Worm (Caenorhabditis elegans): ENCODE measurements around the gene H10D18.1.
A peak's percentile ranks its signal among the peaks of the same experiment; 100 is the strongest.

H10D18.1 gene

DNA sequence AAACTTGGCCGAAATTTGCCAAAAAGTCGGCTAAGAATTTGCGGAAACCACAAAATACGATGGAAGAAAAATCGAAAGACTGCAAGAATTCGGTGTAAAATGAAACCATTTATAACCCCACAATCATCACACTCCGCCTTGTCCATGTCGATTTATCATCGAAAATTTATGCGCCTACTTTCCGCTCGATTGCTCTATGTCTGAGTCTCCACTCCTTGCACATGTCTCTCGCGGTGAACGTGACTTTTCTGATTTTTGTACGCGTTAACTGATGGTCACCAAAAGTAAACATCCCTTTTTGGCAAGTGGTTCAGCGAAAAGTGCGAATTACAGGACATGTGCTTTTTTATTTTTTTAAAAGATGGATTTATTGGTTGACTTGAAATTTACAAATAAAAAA is 38.1 kb upstream of the H10D18.1 start (continued):
- no peak for TF ChIP-seq aly-2 (tag; optimal IDR thresholded peaks at IDR 0.05)
- TF ChIP-seq nhr-111 (GFP tag; optimal IDR thresholded peaks at IDR 0.05): no peak
- TF ChIP-seq hlh-30 (tag; optimal IDR thresholded peaks at IDR 0.05; ENCODE audit: insufficient read depth): peak; percentile 58
- no peak for TF ChIP-seq ceh-28 (tag; optimal IDR thresholded peaks at IDR 0.05)
- peak; percentile 72 for TF ChIP-seq hlh-11 (tag; optimal IDR thresholded peaks at IDR 0.05)
- no peak for TF ChIP-seq snpc-1.2 (GFP tag; IDR thresholded peaks at IDR 0.05)
- no peak for TF ChIP-seq mes-2 (tag; optimal IDR thresholded peaks at IDR 0.05; ENCODE audit: poor library complexity, severe bottlenecking)
- TF ChIP-seq zfp-2 (tag; optimal IDR thresholded peaks at IDR 0.05): no peak
- no peak for TF ChIP-seq T20F7.1 (GFP tag; optimal IDR thresholded peaks at IDR 0.05)
- TF ChIP-seq spr-3 (GFP tag; optimal IDR thresholded peaks at IDR 0.05): no peak
- TF ChIP-seq mxl-3 (GFP tag; optimal IDR thresholded peaks at IDR 0.05): no peak
- no peak for TF ChIP-seq Y48G9A.11 (GFP tag; IDR thresholded peaks at IDR 0.05)
- no peak for TF ChIP-seq duxl-1 (tag; optimal IDR thresholded peaks at IDR 0.05; ENCODE audit: poor library complexity)
- no peak for TF ChIP-seq lsy-2 (tag; optimal IDR thresholded peaks at IDR 0.05)
- no peak for TF ChIP-seq R02D3.7 (tag; optimal IDR thresholded peaks at IDR 0.05)
- no peak for TF ChIP-seq mdt-29 (GFP tag; IDR thresholded peaks at IDR 0.05)
- TF ChIP-seq lin-29 (GFP tag; IDR thresholded peaks at IDR 0.05): no peak
- no peak for TF ChIP-seq lin-38 (GFP tag; IDR thresholded peaks at IDR 0.05)
- TF ChIP-seq lir-3 (tag; optimal IDR thresholded peaks at IDR 0.05): no peak
- no peak for TF ChIP-seq mxl-2 (GFP tag; conservative IDR thresholded peaks at IDR 0.05)
- TF ChIP-seq unc-62 (GFP tag; optimal IDR thresholded peaks at IDR 0.05 in 1 of 2): peak in 1 of 2 experiments; percentile 74
- no peak for TF ChIP-seq unc-62 (tag; optimal IDR thresholded peaks at IDR 0.05)
- no peak for TF ChIP-seq daf-8 (GFP tag; IDR thresholded peaks at IDR 0.05)
- no peak for TF ChIP-seq vab-7 (GFP tag; IDR thresholded peaks at IDR 0.05)
- TF ChIP-seq arid-1 (GFP tag; conservative IDR thresholded peaks at IDR 0.05): no peak
- no peak for TF ChIP-seq saeg-2 (GFP tag; IDR thresholded peaks at IDR 0.05)
- no peak for TF ChIP-seq skn-1 (tag; optimal IDR thresholded peaks at IDR 0.05)
- TF ChIP-seq aha-1 (tag): peak; percentile 100
- TF ChIP-seq snpc-4 (tag; optimal IDR thresholded peaks at IDR 0.05): no peak
- TF ChIP-seq ama-1 (optimal IDR thresholded peaks at IDR 0.05): no peak
- no peak for TF ChIP-seq ztf-11 (tag; optimal IDR thresholded peaks at IDR 0.05)
- peak in 1 of 2 experiments; percentile 61 for TF ChIP-seq mdl-1 (tag; optimal IDR thresholded peaks at IDR 0.05)
- TF ChIP-seq Y75B8A.6 (GFP tag; IDR thresholded peaks at IDR 0.05): no peak
- no peak for TF ChIP-seq ceh-20 (GFP tag; IDR thresholded peaks at IDR 0.05)
- TF ChIP-seq nhr-11 (tag; optimal IDR thresholded peaks at IDR 0.05): no peak
- no peak for TF ChIP-seq lin-13 (GFP tag; optimal IDR thresholded peaks at IDR 0.05)
- TF ChIP-seq mep-1 (tag; optimal IDR thresholded peaks at IDR 0.05): peak; percentile 6

DNA sequence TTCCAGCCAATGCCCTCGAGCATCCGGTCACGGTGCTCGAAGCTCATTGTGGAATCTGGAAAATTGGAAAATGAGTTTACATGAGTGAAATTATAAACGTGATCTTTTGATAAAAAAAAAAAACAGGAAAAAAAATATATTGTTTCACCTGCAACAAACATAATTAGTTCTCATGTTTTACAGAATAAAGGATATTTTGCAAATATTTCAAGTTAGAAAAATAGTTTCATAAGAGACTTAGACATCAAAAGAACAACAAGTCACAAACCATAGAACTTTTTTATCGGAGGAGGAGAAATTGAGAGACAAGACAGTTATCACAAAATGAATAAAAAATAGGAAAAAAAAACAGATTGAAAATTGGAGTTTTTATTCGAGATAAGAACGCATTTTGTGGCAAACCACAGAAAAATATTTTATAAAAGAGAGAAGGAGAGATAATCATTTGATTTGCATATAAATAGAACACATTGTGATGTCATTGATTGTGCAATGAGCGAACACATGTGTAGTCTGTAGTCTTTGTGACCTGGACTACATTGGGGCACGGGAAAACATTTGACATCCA is 30.8 kb upstream of the H10D18.1 start, which contains the start of gene R08F11.1:
Gene R08F11.1, minus strand, starts transcription at position 51 of the 568 bp plus-strand sequence.
- TF ChIP-seq daf-12 (tag; optimal IDR thresholded peaks at IDR 0.05): no peak
- TF ChIP-seq zfp-2 (tag; optimal IDR thresholded peaks at IDR 0.05): no peak
- TF ChIP-seq Y48G9A.11 (GFP tag; IDR thresholded peaks at IDR 0.05): no peak
- no peak for TF ChIP-seq attf-4 (tag; optimal IDR thresholded peaks at IDR 0.05)
- TF ChIP-seq lin-29 (GFP tag; IDR thresholded peaks at IDR 0.05): no peak
- TF ChIP-seq lin-38 (GFP tag; IDR thresholded peaks at IDR 0.05): no peak
- no peak for TF ChIP-seq D1046.2 (GFP tag; IDR thresholded peaks at IDR 0.05)
- TF ChIP-seq mes-2 (tag; optimal IDR thresholded peaks at IDR 0.05; ENCODE audit: poor library complexity, severe bottlenecking): no peak
- TF ChIP-seq mep-1 (tag; optimal IDR thresholded peaks at IDR 0.05): no peak
- TF ChIP-seq zfp-3 (GFP tag; conservative IDR thresholded peaks at IDR 0.05): no peak
- TF ChIP-seq T26A8.4 (GFP tag; IDR thresholded peaks at IDR 0.05): no peak
- no peak for TF ChIP-seq php-3 (GFP tag; IDR thresholded peaks at IDR 0.05)
- no peak for TF ChIP-seq F44E2.7 (GFP tag; IDR thresholded peaks at IDR 0.05)
- peak; percentile 53 for TF ChIP-seq hlh-11 (tag; optimal IDR thresholded peaks at IDR 0.05)
- TF ChIP-seq nhr-102 (tag; optimal IDR thresholded peaks at IDR 0.05): peak; percentile 64
- no peak for TF ChIP-seq lin-39 (tag; optimal IDR thresholded peaks at IDR 0.05)
- peak; percentile 5 for TF ChIP-seq hlh-30 (tag; optimal IDR thresholded peaks at IDR 0.05; ENCODE audit: insufficient read depth)
- no peak for TF ChIP-seq spr-3 (GFP tag; optimal IDR thresholded peaks at IDR 0.05)
- TF ChIP-seq unc-62 (GFP tag; optimal IDR thresholded peaks at IDR 0.05 in 1 of 2): peak in 1 of 2 experiments; percentile 9
- no peak for TF ChIP-seq unc-62 (tag; optimal IDR thresholded peaks at IDR 0.05)
- peak; percentile 62 for TF ChIP-seq dmd-6 (GFP tag; IDR thresholded peaks at IDR 0.05)
- TF ChIP-seq dve-1 (tag; optimal IDR thresholded peaks at IDR 0.05; ENCODE audit: insufficient read depth): peak; percentile 76
- TF ChIP-seq duxl-1 (tag; optimal IDR thresholded peaks at IDR 0.05; ENCODE audit: poor library complexity): no peak
- no peak for TF ChIP-seq nhr-76 (tag; optimal IDR thresholded peaks at IDR 0.05)
- TF ChIP-seq nhr-10 (tag; optimal IDR thresholded peaks at IDR 0.05): no peak
- TF ChIP-seq ceh-28 (tag; optimal IDR thresholded peaks at IDR 0.05): no peak
- no peak for TF ChIP-seq mdt-29 (GFP tag; IDR thresholded peaks at IDR 0.05)

Measured in whole organism, L4 larva.